Fruit fly (Drosophila melanogaster) whole organism, embryonic: ENCODE results near the gene Dpm2.

Source experiments
- Antp ChIP-seq: fragments of 200-800 bp; sonication (Bioruptor generic); optimal IDR thresholded peaks from 3 replicates; lab custom pipeline; 2016; ENCODE audit warnings: missing biosample characterization, missing genetic modification characterization
- Awh ChIP-seq: fragments of 200-800 bp; sonication (Bioruptor generic); IDR thresholded peaks from 2 replicates; pipeline ENCODE4, ENCODE4 v1.3.6; 2022; ENCODE audit warnings: missing biosample characterization, missing genetic modification characterization
- CG10543 ChIP-seq: fragments of 200-800 bp; sonication (Bioruptor generic); optimal IDR thresholded peaks from 3 replicates; lab custom pipeline; 2017; ENCODE audit warnings: missing biosample characterization, mild to moderate bottlenecking, missing genetic modification characterization, moderate library complexity
- CG15073 ChIP-seq: fragments of 200-800 bp; sonication (Bioruptor generic); optimal IDR thresholded peaks from 2 replicates; lab custom pipeline; 2016; ENCODE audit warnings: missing biosample characterization, missing genetic modification characterization
- CG1602 ChIP-seq: fragments of 200-800 bp; sonication (Bioruptor generic); optimal IDR thresholded peaks from 3 replicates; lab custom pipeline; 2016; ENCODE audit warnings: missing biosample characterization, missing genetic modification characterization
- CG2199 ChIP-seq: fragments of 200-800 bp; sonication (Bioruptor generic); IDR thresholded peaks from 3 replicates; pipeline ENCODE4 v1.3.6; 2022; ENCODE audit warnings: missing biosample characterization, missing genetic modification characterization
- CG2678 ChIP-seq: fragments of 200-800 bp; sonication (Bioruptor generic); optimal IDR thresholded peaks from 3 replicates; lab custom pipeline; 2019; ENCODE audit warnings: missing biosample characterization, mild to moderate bottlenecking, missing genetic modification characterization, moderate library complexity
- CG3065 ChIP-seq: fragments of 200-800 bp; sonication (Bioruptor generic); optimal IDR thresholded peaks from 2 replicates; lab custom pipeline; 2016; ENCODE audit warnings: missing biosample characterization, missing genetic modification characterization
- CG34224 ChIP-seq: fragments of 200-800 bp; sonication (Bioruptor generic); IDR thresholded peaks from 3 replicates; pipeline ENCODE4 v1.3.6; 2022; ENCODE audit warnings: missing biosample characterization, missing genetic modification characterization; ENCODE audit not compliant: partially characterized antibody
- CG34376 ChIP-seq: fragments of 200-800 bp; sonication (Bioruptor generic); optimal IDR thresholded peaks from 2 replicates; lab custom pipeline; 2018; ENCODE audit warnings: missing biosample characterization, mild to moderate bottlenecking, missing genetic modification characterization
- CG4360 ChIP-seq: fragments of 200-800 bp; sonication (Bioruptor generic); IDR thresholded peaks from 2 replicates; pipeline ENCODE4 v1.3.6; 2022; ENCODE audit warnings: missing biosample characterization, missing genetic modification characterization
- CG6791 ChIP-seq: fragments of 200-800 bp; sonication (Bioruptor generic); IDR thresholded peaks from 3 replicates; pipeline ENCODE4 v1.3.6; 2022; ENCODE audit warnings: missing biosample characterization, missing genetic modification characterization; ENCODE audit not compliant: partially characterized antibody
- CG6813 ChIP-seq: fragments of 200-800 bp; sonication (Bioruptor generic); optimal IDR thresholded peaks from 2 replicates; lab custom pipeline; 2017; ENCODE audit warnings: missing biosample characterization, missing genetic modification characterization, mild to moderate bottlenecking, moderate library complexity, missing genetic modification reagents
- CG7556 ChIP-seq: fragments of 200-800 bp; sonication (Bioruptor generic); optimal IDR thresholded peaks from 2 replicates; lab custom pipeline; 2017; ENCODE audit warnings: missing biosample characterization, mild to moderate bottlenecking, missing genetic modification characterization
- CG7839 ChIP-seq: fragments of 200-800 bp; sonication (Bioruptor generic); optimal IDR thresholded peaks from 3 replicates; lab custom pipeline; 2018; ENCODE audit warnings: missing biosample characterization, mild to moderate bottlenecking, missing genetic modification characterization, moderate library complexity
- CG9817 ChIP-seq: fragments of 200-800 bp; sonication (Bioruptor generic); optimal IDR thresholded peaks from 2 replicates; lab custom pipeline; 2018; ENCODE audit warnings: missing biosample characterization, mild to moderate bottlenecking, missing genetic modification characterization, moderate library complexity
- CHES-1-like ChIP-seq: fragments of 200-800 bp; sonication (Bioruptor generic); optimal IDR thresholded peaks from 2 replicates; lab custom pipeline; 2016; ENCODE audit warnings: missing biosample characterization, missing genetic modification characterization
- E2f1 ChIP-seq: fragments of 200-800 bp; sonication (Bioruptor generic); IDR thresholded peaks from 2 replicates; pipeline ENCODE4 v1.3.6; 2022; ENCODE audit warnings: missing biosample characterization, missing genetic modification characterization
- Fer1 ChIP-seq: fragments of 200-800 bp; sonication (Bioruptor generic); optimal IDR thresholded peaks from 2 replicates; lab custom pipeline; 2017; ENCODE audit warnings: missing biosample characterization, mild to moderate bottlenecking, missing genetic modification characterization
- GATAe ChIP-seq: fragments of 200-800 bp; sonication (Bioruptor generic); conservative IDR thresholded peaks from 2 replicates; pipeline ENCODE4 v1.3.6; 2022; ENCODE audit warnings: missing biosample characterization, missing genetic modification characterization
- Gug ChIP-seq: fragments of 200-800 bp; sonication (Bioruptor generic); IDR thresholded peaks from 4 replicates; pipeline ENCODE4 v1.3.6; 2022; ENCODE audit warnings: missing biosample characterization, missing genetic modification characterization
- Hr39 ChIP-seq: fragments of >200 bp; optimal IDR thresholded peaks from 2 replicates; lab custom pipeline; 2017
- MTF-1 ChIP-seq: fragments of 200-800 bp; sonication (Bioruptor generic); optimal IDR thresholded peaks from 2 replicates; lab custom pipeline; 2018; ENCODE audit warnings: missing biosample characterization, mild to moderate bottlenecking, missing genetic modification characterization, borderline replicate concordance
- Med ChIP-seq: fragments of 200-800 bp; sonication (Bioruptor generic); peaks from one replicate; lab custom pipeline; 2016; ENCODE audit warnings: missing biosample characterization, missing genetic modification characterization, mild to moderate bottlenecking, inconsistent platforms, moderate library complexity
- Nf-YC ChIP-seq: fragments of 200-800 bp; optimal IDR thresholded peaks from 3 replicates; lab custom pipeline; 2019; ENCODE audit warnings: missing biosample characterization, mild to moderate bottlenecking, missing genetic modification characterization, moderate library complexity
- NfI ChIP-seq: fragments of 200-800 bp; sonication (Bioruptor generic); optimal IDR thresholded peaks from 3 replicates; lab custom pipeline; 2018; ENCODE audit warnings: missing biosample characterization, mild to moderate bottlenecking, missing genetic modification characterization, moderate library complexity
- Ravus ChIP-seq: fragments of 200-800 bp; sonication (Bioruptor generic); IDR thresholded peaks from 2 replicates; pipeline ENCODE4 v1.3.6; 2022; ENCODE audit warnings: missing biosample characterization, missing genetic modification characterization
- Sry-β ChIP-seq: fragments of 200-800 bp; sonication (Bioruptor generic); optimal IDR thresholded peaks from 2 replicates; lab custom pipeline; 2018; ENCODE audit warnings: missing biosample characterization, mild to moderate bottlenecking, missing genetic modification characterization, moderate library complexity
- Xrp1 ChIP-seq: fragments of 200-800 bp; sonication (Bioruptor generic); IDR thresholded peaks from 2 replicates; pipeline ENCODE4 v1.3.6; 2022; ENCODE audit warnings: missing biosample characterization, missing genetic modification characterization
- bcd ChIP-seq: fragments of 200-800 bp; sonication (Bioruptor generic); optimal IDR thresholded peaks from 2 replicates; lab custom pipeline; 2017; ENCODE audit warnings: missing biosample characterization, mild to moderate bottlenecking, missing genetic modification characterization
- bowl ChIP-seq: fragments of 200-800 bp; sonication (Bioruptor generic); IDR thresholded peaks from 2 replicates; pipeline ENCODE4 v1.3.6; 2022; ENCODE audit warnings: missing biosample characterization, missing genetic modification characterization
- btn ChIP-seq: fragments of 200-800 bp; sonication (Bioruptor generic); optimal IDR thresholded peaks from 2 replicates; lab custom pipeline; 2016; ENCODE audit warnings: missing biosample characterization, missing genetic modification characterization
- chinmo ChIP-seq: fragments of 200-800 bp; sonication (Bioruptor generic); IDR thresholded peaks from 4 replicates; pipeline ENCODE4 v1.3.6; 2022; ENCODE audit warnings: missing biosample characterization, missing genetic modification characterization; ENCODE audit not compliant: partially characterized antibody
- crol ChIP-seq: fragments of 200-800 bp; sonication (Bioruptor generic); IDR thresholded peaks from 2 replicates; pipeline ENCODE4 v1.3.6; 2022; ENCODE audit warnings: missing biosample characterization, missing genetic modification characterization
- crp ChIP-seq, 2 experiments: fragments of 200-800 bp; sonication (Bioruptor generic); optimal IDR thresholded peaks; 2 replicates in 1 of 2; 3 replicates in 1 of 2; lab custom pipeline; 2017; ENCODE audit warnings: missing biosample characterization in 2 of 2, missing genetic modification characterization in 2 of 2, mild to moderate bottlenecking in 1 of 2, moderate library complexity in 1 of 2
- dmrt11E ChIP-seq: fragments of 200-800 bp; sonication (Bioruptor generic); optimal IDR thresholded peaks from 3 replicates; lab custom pipeline; 2018; ENCODE audit warnings: missing biosample characterization, mild to moderate bottlenecking, missing genetic modification characterization, moderate library complexity
- exex ChIP-seq: fragments of 200-800 bp; sonication (Bioruptor generic); optimal IDR thresholded peaks from 4 replicates; lab custom pipeline; 2018; ENCODE audit warnings: missing biosample characterization, mild to moderate bottlenecking, missing genetic modification characterization, moderate library complexity
- grn ChIP-seq: fragments of 200-800 bp; sonication (Bioruptor generic); optimal IDR thresholded peaks from 3 replicates; lab custom pipeline; 2017; ENCODE audit warnings: missing biosample characterization, missing genetic modification characterization
- insv ChIP-seq, 2 experiments: fragments of 200-800 bp; sonication (Bioruptor generic); optimal IDR thresholded peaks; 3 replicates each; lab custom pipeline; 2016 to 2018; ENCODE audit warnings: missing biosample characterization in 2 of 2, missing genetic modification characterization in 2 of 2
- lab ChIP-seq: fragments of 200-800 bp; sonication (Bioruptor generic); optimal IDR thresholded peaks from 3 replicates; lab custom pipeline; 2017; ENCODE audit warnings: missing biosample characterization, missing genetic modification characterization, mild to moderate bottlenecking, moderate library complexity, missing genetic modification reagents
- mirr ChIP-seq: fragments of 200-800 bp; sonication (Bioruptor generic); optimal IDR thresholded peaks from 3 replicates; lab custom pipeline; 2018; ENCODE audit warnings: missing biosample characterization, mild to moderate bottlenecking, missing genetic modification characterization
- mld ChIP-seq: fragments of 200-800 bp; sonication (Bioruptor generic); IDR thresholded peaks from 3 replicates; pipeline ENCODE4 v1.3.6; 2022; ENCODE audit warnings: missing biosample characterization, missing genetic modification characterization; ENCODE audit not compliant: partially characterized antibody
- phol ChIP-seq: fragments of 200-800 bp; sonication (Bioruptor generic); optimal IDR thresholded peaks from 3 replicates; lab custom pipeline; 2018; ENCODE audit warnings: missing biosample characterization, mild to moderate bottlenecking, missing genetic modification characterization, moderate library complexity
- pum ChIP-seq: fragments of 200-800 bp; sonication (Bioruptor generic); optimal IDR thresholded peaks from 2 replicates; lab custom pipeline; 2016; ENCODE audit warnings: missing biosample characterization, missing genetic modification characterization
- ro ChIP-seq: fragments of 200-800 bp; sonication (Bioruptor generic); IDR thresholded peaks from 2 replicates; pipeline ENCODE4 v1.3.6; 2022; ENCODE audit warnings: missing biosample characterization, missing genetic modification characterization
- salm ChIP-seq: fragments of 200-800 bp; sonication (Bioruptor generic); optimal IDR thresholded peaks from 2 replicates; lab custom pipeline; 2018; ENCODE audit warnings: missing biosample characterization, mild to moderate bottlenecking, missing genetic modification characterization
- sd ChIP-seq: fragments of 200-800 bp; sonication (Bioruptor generic); optimal IDR thresholded peaks from 3 replicates; lab custom pipeline; 2018; ENCODE audit warnings: missing biosample characterization, mild to moderate bottlenecking, missing genetic modification characterization, moderate library complexity
- sens ChIP-seq: fragments of 200-800 bp; sonication (Bioruptor generic); peaks from one replicate; lab custom pipeline; 2016; ENCODE audit warnings: missing biosample characterization, missing genetic modification characterization
- slbo ChIP-seq: fragments of 200-800 bp; sonication (Bioruptor generic); IDR thresholded peaks from 2 replicates; pipeline ENCODE4 v1.3.6; 2022; ENCODE audit warnings: missing biosample characterization, missing genetic modification characterization
- tin ChIP-seq: fragments of 200-800 bp; sonication (Bioruptor generic); optimal IDR thresholded peaks from 3 replicates; lab custom pipeline; 2016; ENCODE audit warnings: missing biosample characterization, missing genetic modification characterization

Dpm2 gene

dm6 chr3L:3348956-3349824 lies 29.8 kb downstream of the Dpm2 start (continued):
- TF ChIP-seq tin (GFP tag; lab: Kevin White, UChicago) (no peak), bcd (no peak), sd (tag; lab: Kevin White, UChicago) (peak; percentile 96), phol (tag; lab: Kevin White, UChicago) (no peak), CG7556 (GFP tag; lab: Kevin White, UChicago) (no peak), CG2199 (no peak), MTF-1 (GFP tag; lab: Kevin White, UChicago) (no peak), lab (GFP tag; lab: Kevin White, UChicago) (peak; percentile 12), CG7839 (no peak), Antp (GFP tag; lab: Kevin White, UChicago) (no peak), chinmo (GFP tag; lab: Robert Waterston, UW) (0 out of 4 replicates have a peak, but pooled peaks have one; percentile 21), exex (peak; percentile 94), CG4360 (GFP tag; lab: Robert Waterston, UW) (no peak), salm (tag; lab: Kevin White, UChicago) (no peak), crol (GFP tag; lab: Robert Waterston, UW) (no peak), CG9817 (tag; lab: Kevin White, UChicago) (no peak), CG2678 (tag; lab: Kevin White, UChicago) (peak; percentile 22), crp (GFP tag; optimal IDR thresholded peaks at IDR 0.05; lab: Kevin White, UChicago) (no peak), CHES-1-like (no peak), CG34224 (GFP tag; lab: Robert Waterston, UW) (no peak; the same call in 2 of the 3 replicates), CG6813 (GFP tag; lab: Kevin White, UChicago) (no peak), pum (GFP tag; lab: Kevin White, UChicago) (no peak), CG1602 (no peak), CG6791 (GFP tag; lab: Robert Waterston, UW) (no peak), NfI (GFP tag; lab: Kevin White, UChicago) (no peak), Xrp1 (GFP tag; lab: Robert Waterston, UW) (0 out of 2 replicates have a peak, but pooled peaks have one; percentile 13), Fer1 (GFP tag; lab: Kevin White, UChicago) (peak; percentile 17), slbo (GFP tag; lab: Robert Waterston, UW) (no peak), CG15073 (GFP tag; lab: Kevin White, UChicago) (no peak)

DNA sequence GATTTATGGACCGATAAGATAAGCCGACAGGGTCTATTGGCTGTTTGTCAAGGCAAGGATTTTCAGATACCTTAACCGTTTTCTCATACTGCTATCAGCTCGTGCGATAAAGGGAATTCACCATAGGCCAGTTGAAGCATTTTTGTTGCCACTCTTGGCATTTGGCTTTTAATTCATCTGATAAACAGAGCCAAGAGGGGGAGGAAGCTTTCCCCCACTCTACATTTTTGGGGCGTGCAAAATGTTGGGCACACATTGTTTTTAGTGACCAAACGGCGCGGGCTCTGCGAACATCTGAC lies 30.4 kb downstream of the Dpm2 start:
- TF ChIP-seq Gug (GFP tag; lab: Robert Waterston, UW): no peak
- TF ChIP-seq Med (GFP tag; lab: Kevin White, UChicago): peak; percentile 20
- no peak for TF ChIP-seq Ravus (GFP tag; lab: Robert Waterston, UW)
- peak; percentile 5 for TF ChIP-seq lab (GFP tag; lab: Kevin White, UChicago)
- peak; percentile 72 for TF ChIP-seq GATAe
- no peak for TF ChIP-seq Awh (GFP tag; lab: Robert Waterston, UW)
- no peak for TF ChIP-seq Hr39
- TF ChIP-seq mirr: peak; percentile 62
- no peak for TF ChIP-seq CG3065
- TF ChIP-seq grn (GFP tag; lab: Kevin White, UChicago): peak; percentile 61
- peak; percentile 94 for TF ChIP-seq CG34376 (GFP tag; lab: Kevin White, UChicago)
- no peak for TF ChIP-seq mld
- TF ChIP-seq bowl (GFP tag; lab: Robert Waterston, UW): no peak
- no peak for TF ChIP-seq sens (GFP tag; lab: Kevin White, UChicago)
- TF ChIP-seq insv (GFP tag; optimal IDR thresholded peaks at IDR 0.05; lab: Kevin White, UChicago): no peak
- TF ChIP-seq CG10543 (GFP tag; lab: Kevin White, UChicago): peak; percentile 8
- TF ChIP-seq dmrt11E (tag; lab: Kevin White, UChicago): no peak
- no peak for TF ChIP-seq ro
- no peak for TF ChIP-seq E2f1 (GFP tag; lab: Robert Waterston, UW)
- TF ChIP-seq btn: no peak
- TF ChIP-seq Nf-YC (tag; lab: Kevin White, UChicago): peak; percentile 8
- no peak for TF ChIP-seq Sry-β (GFP tag; lab: Kevin White, UChicago)
